Worm (Caenorhabditis elegans): ENCODE measurements around the gene R08D7.5.
A peak's percentile ranks its signal among the peaks of the same experiment; 100 is the strongest.

R08D7.5 gene

DNA sequence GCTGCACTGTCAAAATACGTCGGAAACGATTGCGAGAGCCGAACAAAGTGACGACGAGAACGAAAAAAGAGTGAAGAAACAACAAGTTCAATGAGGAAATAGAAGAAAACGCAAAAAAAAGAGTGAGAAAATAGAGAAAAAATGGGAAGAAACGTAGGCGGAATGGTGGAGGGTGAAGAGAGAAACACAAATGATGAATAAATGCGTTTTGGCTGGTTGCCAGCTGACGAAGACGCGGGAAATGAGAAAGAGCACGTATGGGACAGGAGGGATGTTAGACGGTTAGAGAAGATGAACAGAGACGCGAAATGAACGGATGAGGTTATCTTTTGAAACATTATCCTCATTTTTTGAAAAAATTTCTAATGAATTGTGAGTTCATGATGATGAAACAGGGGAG is 11.0 kb downstream of the R08D7.5 start (continued):
- TF ChIP-seq grh-1 (GFP tag; IDR thresholded peaks at IDR 0.05) (no peak), efl-3 (GFP tag; optimal IDR thresholded peaks at IDR 0.05) (no peak), irx-1 (tag; optimal IDR thresholded peaks at IDR 0.05) (peak; percentile 56), ets-5 (GFP tag; IDR thresholded peaks at IDR 0.05) (no peak), egl-13 (tag; optimal IDR thresholded peaks at IDR 0.05) (no peak), jun-1 (tag; optimal IDR thresholded peaks at IDR 0.05) (no peak), C16A3.4 (tag; optimal IDR thresholded peaks at IDR 0.05) (peak; percentile 52), isw-1 (GFP tag; IDR thresholded peaks at IDR 0.05) (peak; percentile 9; the same call in 1 of the 2 replicates), ztf-11 (tag; optimal IDR thresholded peaks at IDR 0.05) (no peak), elt-3 (tag; optimal IDR thresholded peaks at IDR 0.05) (peak in 2 of 6 experiments; percentile 23 to 42), mep-1 (tag; optimal IDR thresholded peaks at IDR 0.05) (peak; percentile 78), ceh-90 (tag; optimal IDR thresholded peaks at IDR 0.05) (no peak), egl-27 (tag; optimal IDR thresholded peaks at IDR 0.05) (no peak), C34B4.2 (tag; optimal IDR thresholded peaks at IDR 0.05) (no peak), ceh-8 (GFP tag; optimal IDR thresholded peaks at IDR 0.05) (no peak), nhr-11 (tag; optimal IDR thresholded peaks at IDR 0.05) (no peak), ceh-88 (GFP tag; IDR thresholded peaks at IDR 0.05) (0 out of 2 replicates have a peak, but pooled peaks have one; percentile 28), unc-98 (GFP tag; IDR thresholded peaks at IDR 0.05) (no peak), snpc-4 (tag; optimal IDR thresholded peaks at IDR 0.05) (no peak), tlp-1 (tag; optimal IDR thresholded peaks at IDR 0.05) (no peak), unc-30 (tag; optimal IDR thresholded peaks at IDR 0.05) (no peak), alr-1 (tag; optimal IDR thresholded peaks at IDR 0.05; ENCODE audit: borderline replicate concordance) (no peak), lsy-2 (tag; optimal IDR thresholded peaks at IDR 0.05) (peak; percentile 60 to 79), nhr-90 (tag; optimal IDR thresholded peaks at IDR 0.05; ENCODE audit: poor library complexity) (peak; percentile 23), lin-35 (GFP tag; optimal IDR thresholded peaks at IDR 0.05) (peak; percentile 54 to 67), unc-130 (tag; optimal IDR thresholded peaks at IDR 0.05) (no peak), swsn-7 (tag; optimal IDR thresholded peaks at IDR 0.05) (peak; percentile 60), tbx-2 (tag; optimal IDR thresholded peaks at IDR 0.05) (peak; percentile 71), hlh-4 (tag; optimal IDR thresholded peaks at IDR 0.05) (no peak), ces-1 (GFP tag; optimal IDR thresholded peaks at IDR 0.05) (no peak), C04F5.9 (tag; optimal IDR thresholded peaks at IDR 0.05) (no peak), F16B12.6 (tag; optimal IDR thresholded peaks at IDR 0.05) (peak; percentile 20), nhr-12 (tag; optimal IDR thresholded peaks at IDR 0.05) (no peak), lin-14 (GFP tag; optimal IDR thresholded peaks at IDR 0.05) (peak; percentile 97), nhr-19 (GFP tag; conservative IDR thresholded peaks at IDR 0.05) (peak; percentile 54), hpl-2 (GFP tag; optimal IDR thresholded peaks at IDR 0.05) (no peak), efl-1 (optimal IDR thresholded peaks at IDR 0.05) (peak; percentile 57 to 72), efl-1 (GFP tag; optimal IDR thresholded peaks at IDR 0.05 in 1 of 2) (peak; percentile 45 to 89), nhr-71 (tag; optimal IDR thresholded peaks at IDR 0.05) (peak; percentile 79), ceh-82 (tag; optimal IDR thresholded peaks at IDR 0.05) (peak in 2 of 3 experiments; percentile 57 to 77), nhr-77 (tag; optimal IDR thresholded peaks at IDR 0.05) (peak; percentile 82), pqm-1 (tag; optimal IDR thresholded peaks at IDR 0.05) (no peak), fos-1 (tag; optimal IDR thresholded peaks at IDR 0.05) (no peak), sup-37 (GFP tag; optimal IDR thresholded peaks at IDR 0.05) (no peak), pag-3 (tag; optimal IDR thresholded peaks at IDR 0.05; ENCODE audit: borderline replicate concordance, insufficient read depth) (no peak), nhr-85 (tag) (peak; percentile 80), mab-9 (GFP tag; IDR thresholded peaks at IDR 0.05) (no peak), rnt-1 (tag; optimal IDR thresholded peaks at IDR 0.05) (peak; percentile 49), fkh-10 (GFP tag; optimal IDR thresholded peaks at IDR 0.05) (peak; percentile 47), xbp-1 (tag; optimal IDR thresholded peaks at IDR 0.05) (peak; percentile 41), unc-86 (tag; optimal IDR thresholded peaks at IDR 0.05) (peak; percentile 31), dpl-1 (GFP tag; optimal IDR thresholded peaks at IDR 0.05) (peak; percentile 44 to 55 (median 47)), lin-15B (tag; optimal IDR thresholded peaks at IDR 0.05) (peak; percentile 34)
